Worm (Caenorhabditis elegans) whole organism, late embryonic: ENCODE results near the gene yars-2.
"Not testable (repeated sequence)": the region's sequence is repeated elsewhere in the genome, so short reads cannot be mapped to it uniquely, and the experiment has no call there.

Experiments used
- C08G9.2 ChIP-seq: sonication (generic microtip); optimal IDR thresholded peaks from 2 replicates; lab custom pipeline; 2016; ENCODE audit warnings: mild to moderate bottlenecking, missing genetic modification characterization, moderate library complexity, missing compliant biosample characterization
- K02D7.2 ChIP-seq: sonication (generic microtip); optimal IDR thresholded peaks from 2 replicates; lab custom pipeline; 2017; ENCODE audit warnings: mild to moderate bottlenecking, missing genetic modification characterization, missing compliant biosample characterization
- ahr-1 ChIP-seq: sonication (generic microtip); optimal IDR thresholded peaks from 2 replicates; lab custom pipeline; 2016; ENCODE audit warnings: missing genetic modification characterization, missing compliant biosample characterization
- ama-1 ChIP-seq: fragments of 150-350 bp; optimal IDR thresholded peaks from 2 replicates; lab custom pipeline; 2014
- ceh-14 ChIP-seq: sonication (generic microtip); optimal IDR thresholded peaks from 2 replicates; lab custom pipeline; 2016; ENCODE audit warnings: missing genotype, missing genetic modification characterization, missing compliant biosample characterization
- ceh-18 ChIP-seq: sonication (generic microtip); optimal IDR thresholded peaks from 2 replicates; lab custom pipeline; 2016; ENCODE audit warnings: missing genetic modification characterization, missing compliant biosample characterization
- ceh-30 ChIP-seq: fragments of 150-350 bp; optimal IDR thresholded peaks from 2 replicates; lab custom pipeline; 2014; ENCODE audit warnings: missing biosample characterization, missing genetic modification characterization
- ceh-31 ChIP-seq: sonication (generic microtip); optimal IDR thresholded peaks from 2 replicates; lab custom pipeline; 2016; ENCODE audit warnings: missing genetic modification characterization, missing compliant biosample characterization
- ceh-34 ChIP-seq: sonication (generic microtip); optimal IDR thresholded peaks from 2 replicates; lab custom pipeline; 2016; ENCODE audit warnings: mild to moderate bottlenecking, missing genetic modification characterization, missing compliant biosample characterization
- ceh-45 ChIP-seq: fragments of 200-800 bp; sonication (Bioruptor generic); IDR thresholded peaks from 2 replicates; pipeline ENCODE4 v1.3.6; 2022; ENCODE audit warnings: missing genetic modification reagents, missing genetic modification characterization, missing compliant biosample characterization
- elt-2 ChIP-seq: sonication (generic microtip); optimal IDR thresholded peaks from 2 replicates; lab custom pipeline; 2016; ENCODE audit warnings: missing genetic modification reagents, missing genetic modification characterization, missing compliant biosample characterization
- elt-4 ChIP-seq: sonication (generic microtip); optimal IDR thresholded peaks from 2 replicates; lab custom pipeline; 2016; ENCODE audit warnings: missing genetic modification characterization, missing compliant biosample characterization
- ets-4 ChIP-seq: sonication (generic microtip); optimal IDR thresholded peaks from 2 replicates; lab custom pipeline; 2016; ENCODE audit warnings: missing genetic modification characterization, missing compliant biosample characterization
- fkh-6 ChIP-seq: sonication (generic microtip); optimal IDR thresholded peaks from 2 replicates; lab custom pipeline; 2016; ENCODE audit warnings: missing genetic modification characterization, missing compliant biosample characterization
- gmeb-2 ChIP-seq: sonication (generic microtip); optimal IDR thresholded peaks from 2 replicates; lab custom pipeline; 2016; ENCODE audit warnings: missing genetic modification characterization, inconsistent platforms, missing compliant biosample characterization
- hlh-8 ChIP-seq: sonication (generic microtip); optimal IDR thresholded peaks from 2 replicates; lab custom pipeline; 2016; ENCODE audit warnings: missing genotype, missing genetic modification characterization, missing compliant biosample characterization
- nfya-1 ChIP-seq: sonication (generic microtip); optimal IDR thresholded peaks from 2 replicates; lab custom pipeline; 2017; ENCODE audit warnings: missing genetic modification characterization, mild to moderate bottlenecking, missing compliant biosample characterization, antibody characterized with exemption, moderate library complexity
- nhr-11 ChIP-seq: fragments of 150-350 bp; optimal IDR thresholded peaks from 2 replicates; lab custom pipeline; 2014; ENCODE audit warnings: missing biosample characterization, missing genetic modification characterization
- odd-2 ChIP-seq: sonication (generic microtip); optimal IDR thresholded peaks from 2 replicates; lab custom pipeline; 2017; ENCODE audit warnings: antibody characterized with exemption, mild to moderate bottlenecking, missing genetic modification characterization, missing compliant biosample characterization
- pag-3 ChIP-seq: sonication (generic microtip); optimal IDR thresholded peaks from 2 replicates; lab custom pipeline; 2016; ENCODE audit warnings: missing compliant biosample characterization, missing genetic modification characterization, borderline replicate concordance
- pax-1 ChIP-seq: fragments of 150-350 bp; optimal IDR thresholded peaks from 2 replicates; lab custom pipeline; 2014; ENCODE audit warnings: missing biosample characterization, missing genetic modification characterization
- ref-2 ChIP-seq: sonication (generic microtip); optimal IDR thresholded peaks from 2 replicates; lab custom pipeline; 2016; ENCODE audit warnings: missing genetic modification characterization, missing compliant biosample characterization
- rnt-1 ChIP-seq: sonication (generic microtip); optimal IDR thresholded peaks from 2 replicates; lab custom pipeline; 2016; ENCODE audit warnings: missing genetic modification characterization, missing compliant biosample characterization
- sox-2 ChIP-seq: fragments of 200-800 bp; sonication (Bioruptor generic); IDR thresholded peaks from 2 replicates; pipeline ENCODE4 v1.3.6; 2022; ENCODE audit warnings: missing genetic modification reagents, missing genetic modification characterization, missing compliant biosample characterization
- syd-9 ChIP-seq: sonication (generic microtip); optimal IDR thresholded peaks from 2 replicates; lab custom pipeline; 2016; ENCODE audit warnings: mild to moderate bottlenecking, missing genetic modification characterization, moderate library complexity, missing compliant biosample characterization
- tbx-2 ChIP-seq: sonication (generic microtip); optimal IDR thresholded peaks from 2 replicates; lab custom pipeline; 2016; ENCODE audit warnings: missing genetic modification characterization, missing compliant biosample characterization
- tbx-7 ChIP-seq: sonication (generic microtip); optimal IDR thresholded peaks from 2 replicates; lab custom pipeline; 2016; ENCODE audit warnings: missing genotype, missing genetic modification characterization, missing compliant biosample characterization
- ttx-3 ChIP-seq: sonication (generic microtip); optimal IDR thresholded peaks from 2 replicates; lab custom pipeline; 2016; ENCODE audit warnings: missing genetic modification reagents, missing genetic modification characterization, missing compliant biosample characterization
- unc-3 ChIP-seq, 2 experiments: fragments of 200-800 bp in 1 of 2; sonication (Bioruptor generic) in 1 of 2; sonication (generic microtip) in 1 of 2; conservative IDR thresholded peaks in 1 of 2; optimal IDR thresholded peaks in 1 of 2; 2 replicates each; pipeline versions ENCODE4 v1.3.6 to Lab custom; 2016 to 2022; ENCODE audit warnings: missing compliant biosample characterization in 2 of 2, missing genetic modification characterization in 2 of 2, missing genetic modification reagents in 1 of 2
- unc-42 ChIP-seq: sonication (generic microtip); optimal IDR thresholded peaks from 2 replicates; lab custom pipeline; 2016; ENCODE audit warnings: missing genotype, missing genetic modification characterization, missing compliant biosample characterization
- unc-55 ChIP-seq: sonication (generic microtip); optimal IDR thresholded peaks from 2 replicates; lab custom pipeline; 2017; ENCODE audit warnings: missing biosample characterization, missing genetic modification reagents, missing genetic modification characterization
- unc-86 ChIP-seq: sonication (generic microtip); optimal IDR thresholded peaks from 2 replicates; lab custom pipeline; 2016; ENCODE audit warnings: missing genetic modification characterization, missing compliant biosample characterization
- ztf-16 ChIP-seq: sonication (generic microtip); optimal IDR thresholded peaks from 2 replicates; lab custom pipeline; 2017; ENCODE audit warnings: missing genetic modification characterization, missing compliant biosample characterization

yars-2 gene

ce11 chrIV:4725478-4725920 is 13.1 kb upstream of the yars-2 start:
- TF ChIP-seq sox-2 (GFP tag; lab: Robert Waterston, UW) (peak; percentile 36; the same call in 1 of the 2 replicates), tbx-2 (peak; percentile 52), nfya-1 (peak; percentile 47), elt-2 (tag; lab: Kevin White, UChicago) (peak; percentile 23), hlh-8 (tag; lab: Kevin White, UChicago) (peak; percentile 40), unc-86 (tag; lab: Kevin White, UChicago) (peak; percentile 27), ceh-18 (tag; lab: Kevin White, UChicago) (peak; percentile 59), ets-4 (tag; lab: Kevin White, UChicago) (peak; percentile 28), ceh-14 (tag; lab: Kevin White, UChicago) (peak; percentile 73), ceh-31 (peak; percentile 75), tbx-7 (tag; lab: Kevin White, UChicago) (peak; percentile 32), ceh-45 (GFP tag; lab: Robert Waterston, UW) (peak; percentile 43; the same call in 1 of the 2 replicates), unc-3 (tag; optimal IDR thresholded peaks at IDR 0.05; lab: Kevin White, UChicago) (peak; percentile 46), unc-42 (tag; lab: Kevin White, UChicago) (peak; percentile 63), ceh-34 (peak; percentile 88), ref-2 (tag; lab: Kevin White, UChicago) (peak; percentile 96), C08G9.2 (peak; percentile 2)
- not testable (repeated sequence) for TF ChIP-seq unc-3 (GFP tag; conservative IDR thresholded peaks at IDR 0.05; lab: Robert Waterston, UW)

- no peak for TF ChIP-seq unc-86 (tag; lab: Kevin White, UChicago)
- TF ChIP-seq ttx-3 (tag; lab: Kevin White, UChicago), result no peak
- no peak for TF ChIP-seq pax-1 (tag; lab: Kevin White, UChicago)
- TF ChIP-seq ahr-1, result no peak
- TF ChIP-seq unc-42 (tag; lab: Kevin White, UChicago), result no peak
- no peak for TF ChIP-seq tbx-7 (tag; lab: Kevin White, UChicago)
- peak; percentile 4 for TF ChIP-seq nfya-1
- TF ChIP-seq hlh-8 (tag; lab: Kevin White, UChicago), result no peak
Measured at ce11 chrIV:4724562-4724961, 12.1 kb upstream of the yars-2 start, which contains the start of gene K08F11.1. TSS of gene K08F11.1 (plus strand) at chrIV:4724862.

ce11 chrIV:4723687-4724086 is 11.3 kb upstream of the yars-2 start:
- TF ChIP-seq syd-9 (tag; lab: Kevin White, UChicago), result no peak
- peak; percentile 53 for TF ChIP-seq nfya-1

DNA sequence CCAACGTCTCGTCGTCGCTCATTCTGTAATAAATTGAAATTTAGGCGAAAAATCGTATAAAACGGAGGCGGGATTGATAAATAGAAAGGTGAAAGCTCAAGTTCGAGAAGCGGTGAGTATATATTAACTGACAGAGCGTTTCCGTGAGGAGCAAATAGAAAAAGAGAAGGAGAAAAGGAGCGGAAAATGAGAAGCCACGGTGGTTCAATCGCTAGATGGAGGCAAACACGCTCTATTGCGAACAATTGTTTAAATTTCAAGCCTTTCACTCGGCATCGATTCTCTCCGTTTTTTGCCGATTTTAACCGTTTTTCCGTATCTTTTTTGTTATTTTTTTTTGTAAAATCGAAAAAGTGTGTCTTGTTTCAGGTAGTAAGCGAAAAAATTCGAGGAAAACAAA is 3.4 kb upstream of the yars-2 start, which contains the start of gene miro-1:
miro-1 (minus strand) TSS at position 23 of the 400 bp plus-strand sequence.
- not testable (repeated sequence) for TF ChIP-seq pag-3 (tag; lab: Kevin White, UChicago); elt-4 (tag; lab: Kevin White, UChicago); ztf-16

DNA sequence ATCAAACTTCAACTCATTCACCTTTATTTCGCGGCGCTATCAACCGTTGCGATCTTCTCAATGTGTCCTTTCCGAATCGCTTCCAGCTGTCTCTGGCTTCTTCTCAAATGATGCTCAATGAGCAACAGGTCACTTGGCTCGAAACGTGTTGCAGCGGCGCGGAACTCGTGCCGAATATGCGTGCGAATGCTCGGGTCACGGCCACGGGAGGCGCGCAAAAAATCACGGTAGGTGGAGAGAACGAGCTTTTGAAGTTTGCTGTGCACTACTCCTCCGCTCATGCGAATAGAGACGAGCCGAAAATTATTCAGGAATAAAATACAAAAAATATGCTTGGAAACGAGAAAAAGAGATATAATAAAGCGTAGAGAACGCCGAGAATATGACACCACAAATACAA is 2.0 kb downstream of the yars-2 start, which contains the start of gene cif-1:
cif-1 (minus strand) TSS at position 297 of the 400 bp plus-strand sequence.
- TF ChIP-seq rnt-1 (tag; lab: Kevin White, UChicago) (no peak), odd-2 (tag; lab: Kevin White, UChicago) (no peak), ets-4 (tag; lab: Kevin White, UChicago) (no peak), ama-1 (lab: Kevin White, UChicago) (no peak), ceh-18 (tag; lab: Kevin White, UChicago) (no peak), ceh-30 (tag; lab: Kevin White, UChicago) (no peak), unc-55 (no peak), fkh-6 (tag; lab: Kevin White, UChicago) (no peak), nhr-11 (tag; lab: Kevin White, UChicago) (no peak), nfya-1 (no peak), tbx-7 (tag; lab: Kevin White, UChicago) (no peak), gmeb-2 (tag; lab: Kevin White, UChicago) (no peak), K02D7.2 (no peak)
- TF ChIP-seq, all 69 proteins: peak for 0
